Fruit fly (Drosophila melanogaster) Kc167 (cell line): Measurements from ENCODE around the gene Dif.

Experiments used
- Myc ChIP-seq: fragments of >200 bp; optimal IDR thresholded peaks from 2 replicates; lab custom pipeline; 2017; ENCODE audit warnings: missing external identifiers
- Sin3A ChIP-seq: fragments of >200 bp; optimal IDR thresholded peaks from 2 replicates; lab custom pipeline; 2018; ENCODE audit warnings: missing external identifiers
- h ChIP-seq: fragments of >200 bp; optimal IDR thresholded peaks from 3 replicates; lab custom pipeline; 2018; ENCODE audit warnings: missing external identifiers
- insv ChIP-seq: fragments of >200 bp; optimal IDR thresholded peaks from 3 replicates; lab custom pipeline; 2018; ENCODE audit warnings: missing external identifiers
- psq ChIP-seq: fragments of >200 bp; optimal IDR thresholded peaks from 2 replicates; lab custom pipeline; 2017; ENCODE audit warnings: missing external identifiers
- ttk ChIP-seq: sonication (Bioruptor generic); optimal IDR thresholded peaks from 2 replicates; lab custom pipeline; 2017; ENCODE audit warnings: missing external identifiers

The Dif gene

DNA sequence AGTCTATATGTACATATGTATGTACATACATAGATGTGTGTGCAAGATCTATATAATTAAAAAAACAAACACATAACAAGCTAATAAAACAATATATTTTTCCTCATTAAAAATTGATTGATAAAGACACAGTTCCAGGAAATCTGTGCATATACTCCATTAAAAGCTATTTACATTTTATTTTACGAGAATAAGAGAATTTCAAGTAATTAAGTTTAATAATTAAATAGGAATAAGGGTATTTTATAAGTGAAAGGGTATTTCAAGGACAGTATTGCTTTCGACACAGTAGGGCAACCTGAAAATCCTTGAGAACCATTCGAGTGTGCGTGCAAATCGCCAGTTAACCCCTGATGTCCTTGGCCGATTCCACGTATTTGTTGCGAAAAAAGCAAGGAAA, 19.7 kb upstream of the Dif start, which contains the start of gene CG5050:
Gene CG5050 (plus strand): TSS at position 301 of the 400 bp plus-strand sequence.
- TF ChIP-seq Myc (lab: Kevin White, UChicago) (no peak), psq (lab: Kevin White, UChicago) (no peak), ttk (lab: Kevin White, UChicago) (no peak), insv (no peak), Sin3A (lab: Kevin White, UChicago) (no peak), h (lab: Kevin White, UChicago) (no peak)

DNA sequence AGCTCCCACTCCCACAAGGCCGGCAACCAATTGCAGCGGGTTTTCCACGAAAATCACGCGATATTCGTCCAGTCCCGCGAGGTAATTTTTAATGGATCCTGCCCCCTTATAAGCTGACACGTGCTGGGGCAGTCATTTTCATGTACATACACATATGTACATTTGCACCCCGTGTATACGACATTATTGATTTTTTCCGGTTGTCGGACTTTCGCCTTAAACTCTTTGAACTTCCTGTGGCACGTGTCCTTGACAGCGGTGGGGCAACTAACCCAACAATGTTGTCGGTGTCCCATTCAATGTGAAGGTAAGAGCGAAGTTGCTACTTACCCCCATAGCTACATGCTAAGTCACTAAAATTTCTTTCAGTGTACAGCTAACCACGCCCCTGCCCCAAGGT, 19.1 kb upstream of the Dif start:
- no peak for TF ChIP-seq insv
- TF ChIP-seq ttk (lab: Kevin White, UChicago), result no peak

DNA sequence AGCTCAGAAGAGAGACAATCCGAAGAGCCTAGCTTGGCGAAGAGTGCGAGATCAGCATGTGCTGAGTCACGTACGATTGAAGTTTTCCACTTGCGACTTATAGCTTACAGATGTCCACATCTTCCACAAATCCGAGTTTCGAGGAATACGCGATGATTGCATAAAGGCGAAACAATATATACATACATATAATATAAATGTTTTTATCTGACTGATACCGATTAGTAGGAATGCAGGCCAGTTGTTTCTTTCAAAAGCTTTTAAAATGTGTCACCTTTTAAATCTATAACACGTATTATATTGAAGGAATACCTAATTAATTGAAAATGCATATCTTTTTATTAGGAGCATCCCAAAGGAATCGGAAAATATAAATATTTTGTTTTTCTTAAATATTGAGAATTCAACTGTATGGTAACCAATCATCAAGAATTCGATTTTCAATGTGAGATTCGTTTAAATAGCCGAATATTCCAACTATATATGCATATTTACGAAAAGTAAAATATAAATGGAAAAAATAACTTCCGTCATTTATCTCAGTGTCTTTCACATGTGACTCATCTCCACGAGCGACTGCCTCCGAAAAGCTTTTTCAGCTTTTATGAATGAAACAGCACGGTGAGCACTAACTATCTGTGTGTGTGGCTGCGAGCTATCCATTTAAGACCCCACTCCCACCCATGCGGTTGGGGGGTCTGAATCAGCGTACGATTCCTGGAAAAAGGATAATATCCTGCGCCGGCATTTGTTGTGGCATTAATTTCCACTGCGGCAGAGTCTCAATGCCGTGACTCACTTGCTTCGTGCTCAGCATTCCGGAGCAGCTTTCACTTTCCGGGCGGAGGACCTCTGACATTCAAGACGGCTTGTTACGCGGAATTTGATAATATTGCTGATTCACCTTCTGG, 17.8 kb upstream of the Dif start:
- TF ChIP-seq h (lab: Kevin White, UChicago) (no peak), psq (lab: Kevin White, UChicago) (no peak), insv (no peak), Sin3A (lab: Kevin White, UChicago) (no peak), ttk (lab: Kevin White, UChicago) (no peak), Myc (lab: Kevin White, UChicago) (no peak)

DNA sequence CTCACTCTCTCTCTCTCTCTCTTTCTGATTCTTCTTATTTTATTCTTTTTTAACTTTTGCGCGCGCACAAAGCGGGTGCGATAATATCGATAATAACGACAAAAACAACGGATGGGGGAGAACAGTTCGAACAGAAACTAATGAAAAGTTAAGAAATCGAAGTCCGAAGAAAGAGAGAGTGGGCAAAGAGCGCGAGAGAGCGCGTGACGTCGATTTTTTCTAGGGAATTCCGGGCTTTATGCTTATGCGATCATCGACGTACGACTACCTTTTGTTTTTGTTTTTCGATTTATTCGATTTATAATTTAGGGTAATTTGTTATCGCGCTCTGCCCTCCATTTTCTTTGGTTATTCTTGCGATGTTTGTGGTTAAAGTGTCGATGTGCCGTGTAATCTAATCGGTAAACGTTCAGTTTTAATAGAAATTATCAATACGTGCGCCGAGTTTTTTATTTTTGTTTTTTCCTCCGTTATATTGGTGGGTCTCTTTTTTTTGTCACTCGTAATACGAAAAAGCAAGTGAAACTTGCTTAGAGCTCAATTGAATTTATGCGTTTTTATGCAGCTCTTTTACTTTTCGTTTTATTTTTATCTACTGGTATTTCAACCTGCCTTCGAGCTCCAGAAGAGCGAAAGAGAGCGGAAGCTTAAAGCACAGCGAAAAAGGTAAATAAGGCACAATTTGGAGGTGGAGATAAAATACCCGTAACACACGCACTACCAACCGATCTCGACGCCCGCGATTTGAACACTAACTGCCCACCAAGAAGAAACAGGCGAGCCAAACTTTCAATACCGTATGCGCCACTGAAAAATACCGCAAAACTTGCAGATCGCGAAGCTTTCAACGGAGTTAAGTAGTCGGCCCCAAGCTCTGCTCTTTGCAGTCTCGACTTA, 16.9 kb upstream of the Dif start, which contains the start of gene dl:
Gene dl (minus strand): TSS at position 757 of the 897 bp plus-strand sequence.
- TF ChIP-seq h (lab: Kevin White, UChicago) (no peak), psq (lab: Kevin White, UChicago) (no peak), Myc (lab: Kevin White, UChicago) (no peak), ttk (lab: Kevin White, UChicago) (no peak), insv (no peak), Sin3A (lab: Kevin White, UChicago) (no peak)

DNA sequence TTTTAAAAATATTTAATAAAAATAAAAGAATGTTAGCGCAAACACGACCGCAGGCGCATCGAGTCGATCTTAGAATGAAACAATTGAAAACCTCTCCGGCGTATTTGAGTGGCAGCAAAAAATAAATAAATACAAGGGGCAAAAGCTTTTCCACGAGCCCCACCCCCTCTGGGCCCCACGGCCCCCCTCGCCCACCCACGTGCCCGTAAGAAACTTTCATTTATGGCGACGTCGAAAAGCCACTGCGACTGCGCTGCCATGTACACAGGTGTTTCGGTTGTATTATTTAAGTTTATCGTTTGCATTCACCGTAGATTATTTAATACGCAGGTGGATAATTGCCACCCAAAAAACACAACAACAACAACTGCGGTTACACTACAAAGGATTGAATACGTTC, 15.5 kb upstream of the Dif start:
- no peak for TF ChIP-seq h (lab: Kevin White, UChicago)

DNA sequence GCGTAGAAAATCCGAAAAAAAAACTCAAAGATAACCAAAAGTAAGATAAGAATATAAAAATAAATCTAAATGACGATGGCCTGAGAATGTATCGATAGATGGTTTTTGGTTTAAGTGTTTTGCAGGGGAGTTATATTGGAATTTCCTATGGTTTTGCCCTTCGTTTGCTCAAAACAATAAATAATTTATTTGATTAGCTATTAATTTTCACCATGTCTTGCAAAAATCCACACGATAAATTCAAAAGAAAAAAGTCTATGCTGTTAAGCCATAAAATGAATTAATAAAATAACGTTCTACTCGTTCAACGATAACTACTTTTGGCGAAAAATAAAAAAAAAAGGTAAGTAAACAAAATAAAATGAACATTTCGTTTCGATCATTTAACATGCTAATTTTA, 14.1 kb upstream of the Dif start:
- TF ChIP-seq Sin3A (lab: Kevin White, UChicago), result no peak
- no peak for TF ChIP-seq h (lab: Kevin White, UChicago)
- TF ChIP-seq insv, result no peak
- no peak for TF ChIP-seq ttk (lab: Kevin White, UChicago)
- TF ChIP-seq psq (lab: Kevin White, UChicago), result no peak
- TF ChIP-seq Myc (lab: Kevin White, UChicago), result no peak

DNA sequence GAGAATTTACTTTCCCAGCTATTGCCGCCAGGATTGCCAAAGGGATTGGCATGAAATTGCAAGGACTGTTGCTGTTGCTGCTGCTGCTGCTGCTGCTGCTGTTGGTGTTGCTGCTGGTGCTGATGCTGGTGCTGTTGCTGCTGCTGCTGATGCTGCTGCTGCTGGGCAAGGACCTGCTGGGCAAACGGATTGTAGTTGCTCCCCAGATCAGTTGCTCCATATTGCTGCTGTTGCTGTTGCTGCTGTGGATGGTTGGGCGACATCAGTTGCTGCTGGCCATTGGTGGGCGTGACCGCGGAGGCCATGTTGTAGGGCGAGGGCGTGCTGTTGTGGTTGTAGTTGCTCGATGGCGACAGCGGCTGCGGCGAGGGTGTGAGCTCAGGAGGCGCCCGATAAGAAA, 4.6 kb upstream of the Dif start:
- TF ChIP-seq Sin3A (lab: Kevin White, UChicago) (no peak), h (lab: Kevin White, UChicago) (no peak), ttk (lab: Kevin White, UChicago) (no peak), psq (lab: Kevin White, UChicago) (no peak), insv (no peak), Myc (lab: Kevin White, UChicago) (no peak)

DNA sequence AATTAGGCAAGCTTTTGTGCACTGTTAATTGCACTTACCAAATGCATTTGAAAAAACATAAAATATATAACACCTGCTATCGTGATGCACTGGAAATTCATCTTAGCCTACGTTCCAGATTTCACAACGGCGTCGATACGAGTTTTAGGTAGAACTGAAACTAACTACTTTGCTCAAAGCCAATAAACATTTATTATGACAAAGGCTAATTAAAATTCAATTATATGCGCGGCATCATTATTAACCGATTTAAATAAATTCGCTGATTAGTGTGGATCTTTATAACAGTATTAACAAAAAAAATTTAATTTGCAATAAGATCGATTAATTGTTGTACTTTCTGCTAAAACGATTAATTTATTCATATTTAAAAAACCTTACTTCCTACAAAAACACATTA, 3.5 kb upstream of the Dif start, which contains the start of gene CG33928:
Gene CG33928 (minus strand): TSS at position 101 of the 400 bp plus-strand sequence.
- no peak for TF ChIP-seq ttk (lab: Kevin White, UChicago)
- no peak for TF ChIP-seq Myc (lab: Kevin White, UChicago)
- TF ChIP-seq Sin3A (lab: Kevin White, UChicago), result no peak
- no peak for TF ChIP-seq psq (lab: Kevin White, UChicago)

DNA sequence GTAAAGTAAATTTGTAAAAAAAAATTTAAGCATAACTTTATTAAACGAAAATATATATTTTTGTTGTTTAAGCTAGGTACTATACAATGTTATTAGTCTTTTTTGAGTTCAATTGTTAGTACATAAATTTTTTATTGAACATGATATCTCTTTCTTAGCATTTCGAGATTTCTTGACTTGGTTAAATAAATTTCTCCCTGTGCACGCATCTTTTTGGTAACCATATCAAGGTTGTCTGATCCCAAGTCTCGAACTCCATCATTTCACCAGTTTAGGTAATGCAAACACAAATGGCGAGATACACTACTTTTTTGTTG, 1.6 kb downstream of the Dif start:
- TF ChIP-seq h (lab: Kevin White, UChicago) (no peak), ttk (lab: Kevin White, UChicago) (no peak), psq (lab: Kevin White, UChicago) (no peak), insv (no peak), Sin3A (lab: Kevin White, UChicago) (no peak), Myc (lab: Kevin White, UChicago) (no peak)

DNA sequence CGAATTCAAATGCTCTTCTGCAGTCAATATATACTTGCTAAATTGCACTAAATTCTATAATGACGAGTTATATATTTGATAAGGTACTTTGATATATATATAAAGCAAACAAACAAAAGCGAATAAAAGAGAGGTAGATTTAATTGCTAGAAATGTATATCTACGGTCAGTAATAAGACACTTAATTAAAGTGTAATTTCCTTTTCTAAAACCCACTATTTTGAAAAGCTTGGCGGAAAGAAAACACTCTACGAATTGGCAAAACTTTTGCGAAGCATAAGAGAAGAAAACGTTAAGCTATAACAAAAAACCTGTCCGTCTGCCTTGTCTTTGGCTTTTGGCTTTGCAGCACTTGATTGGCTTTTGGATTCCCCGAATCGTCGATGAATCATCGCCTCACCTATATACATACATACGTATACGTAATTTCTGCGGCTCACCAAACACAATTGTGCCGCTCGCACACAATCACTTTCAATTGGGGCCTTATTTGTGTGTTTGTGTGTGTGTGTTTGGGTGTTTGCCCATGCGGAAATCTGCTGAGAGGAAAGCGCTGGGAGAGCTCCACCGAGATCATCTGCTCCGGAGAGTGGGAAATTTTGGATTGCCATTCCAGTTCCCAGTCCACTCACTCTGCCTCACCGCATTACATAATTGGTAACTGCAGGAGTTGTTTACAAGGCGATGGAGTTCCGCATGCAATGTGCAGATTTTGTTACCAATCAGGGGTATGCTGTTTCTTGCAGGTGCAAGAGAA, 2.2 kb downstream of the Dif start:
- TF ChIP-seq Myc (lab: Kevin White, UChicago) (no peak), insv (no peak), h (lab: Kevin White, UChicago) (no peak), ttk (lab: Kevin White, UChicago) (no peak), Sin3A (lab: Kevin White, UChicago) (no peak), psq (lab: Kevin White, UChicago) (no peak)
